Worm (Caenorhabditis elegans) whole organism, mixed stage, embryonic: ENCODE results near the gene hlh-10.

ENCODE experiments used
- M03D4.4 ChIP-seq: sonication (generic microtip); optimal IDR thresholded peaks from 2 replicates; lab custom pipeline; 2017; ENCODE audit warnings: mild to moderate bottlenecking, missing genetic modification characterization, missing compliant biosample characterization
- bed-3 ChIP-seq: fragments of 200-800 bp; sonication (Bioruptor generic); optimal IDR thresholded peaks from 3 replicates; lab custom pipeline; 2018; ENCODE audit warnings: mild to moderate bottlenecking, missing genetic modification characterization, moderate library complexity, missing compliant biosample characterization
- blmp-1 ChIP-seq: fragments of 150-350 bp; optimal IDR thresholded peaks from 2 replicates; lab custom pipeline; 2014; ENCODE audit warnings: missing biosample characterization, missing genetic modification characterization
- ceh-39 ChIP-seq: fragments of 150-350 bp; optimal IDR thresholded peaks from 2 replicates; lab custom pipeline; 2014; ENCODE audit warnings: missing biosample characterization, missing genetic modification characterization
- ceh-43 ChIP-seq: fragments of 200-800 bp; sonication (Bioruptor generic); optimal IDR thresholded peaks from 2 replicates; lab custom pipeline; 2018; ENCODE audit warnings: mild to moderate bottlenecking, missing genetic modification characterization, moderate library complexity, missing compliant biosample characterization
- ces-1 ChIP-seq: fragments of 150-350 bp; optimal IDR thresholded peaks from 2 replicates; lab custom pipeline; 2014; ENCODE audit warnings: missing biosample characterization, missing genetic modification reagents, missing genetic modification characterization
- cnd-1 ChIP-seq: fragments of 200-800 bp; sonication (Bioruptor generic); optimal IDR thresholded peaks from 2 replicates; lab custom pipeline; 2018; ENCODE audit warnings: mild to moderate bottlenecking, missing genetic modification characterization, missing compliant biosample characterization
- elt-1 ChIP-seq: sonication (generic microtip); optimal IDR thresholded peaks from 2 replicates; lab custom pipeline; 2017; ENCODE audit warnings: missing genetic modification characterization, mild to moderate bottlenecking, missing compliant biosample characterization, antibody characterized with exemption, moderate library complexity, borderline replicate concordance; ENCODE audit not compliant: insufficient read depth
- elt-3 ChIP-seq: fragments of 150-350 bp; optimal IDR thresholded peaks from 2 replicates; lab custom pipeline; 2014; ENCODE audit warnings: missing biosample characterization, missing genetic modification characterization
- flh-1 ChIP-seq: fragments of 200-800 bp; sonication (Bioruptor generic); optimal IDR thresholded peaks from 2 replicates; lab custom pipeline; 2018; ENCODE audit warnings: mild to moderate bottlenecking, missing genetic modification characterization, moderate library complexity, missing compliant biosample characterization
- ham-2 ChIP-seq: fragments of 200-800 bp; sonication (Bioruptor generic); optimal IDR thresholded peaks from 2 replicates; lab custom pipeline; 2018; ENCODE audit warnings: mild to moderate bottlenecking, missing genetic modification characterization, missing compliant biosample characterization
- hlh-1 ChIP-seq: fragments of 150-350 bp; optimal IDR thresholded peaks from 2 replicates; lab custom pipeline; 2014; ENCODE audit warnings: missing biosample characterization, missing genetic modification reagents, missing genetic modification characterization
- lin-13 ChIP-seq: fragments of 150-350 bp; optimal IDR thresholded peaks from 2 replicates; lab custom pipeline; 2014; ENCODE audit warnings: missing biosample characterization, missing genetic modification characterization
- lin-32 ChIP-seq: fragments of 200-800 bp; sonication (Bioruptor generic); optimal IDR thresholded peaks from 2 replicates; lab custom pipeline; 2018; ENCODE audit warnings: mild to moderate bottlenecking, missing genetic modification characterization, missing compliant biosample characterization
- lsy-2 ChIP-seq: fragments of 150-350 bp; optimal IDR thresholded peaks from 2 replicates; lab custom pipeline; 2014; ENCODE audit warnings: missing biosample characterization, missing genetic modification characterization
- mab-5 ChIP-seq: fragments of 150-350 bp; optimal IDR thresholded peaks from 2 replicates; lab custom pipeline; 2014; ENCODE audit warnings: missing biosample characterization, missing genetic modification characterization
- mep-1 ChIP-seq: fragments of 150-350 bp; optimal IDR thresholded peaks from 2 replicates; lab custom pipeline; 2017; ENCODE audit warnings: missing biosample characterization, missing genetic modification reagents, missing genetic modification characterization, inconsistent platforms
- mls-2 ChIP-seq: sonication (generic microtip); optimal IDR thresholded peaks from 2 replicates; lab custom pipeline; 2016; ENCODE audit warnings: mild to moderate bottlenecking, missing genetic modification characterization, moderate library complexity, missing compliant biosample characterization
- nhr-12 ChIP-seq: fragments of 150-350 bp; optimal IDR thresholded peaks from 2 replicates; lab custom pipeline; 2014; ENCODE audit warnings: missing biosample characterization, missing genetic modification characterization
- nhr-2 ChIP-seq: fragments of 150-350 bp; optimal IDR thresholded peaks from 2 replicates; lab custom pipeline; 2014; ENCODE audit warnings: missing biosample characterization, missing genetic modification characterization
- nhr-237 ChIP-seq: fragments of 150-350 bp; optimal IDR thresholded peaks from 2 replicates; lab custom pipeline; 2014; ENCODE audit warnings: missing biosample characterization, missing genetic modification characterization
- nhr-28 ChIP-seq: fragments of 150-350 bp; optimal IDR thresholded peaks from 2 replicates; lab custom pipeline; 2014; ENCODE audit warnings: missing biosample characterization, missing genetic modification characterization
- nhr-76 ChIP-seq: sonication (generic microtip); optimal IDR thresholded peaks from 2 replicates; lab custom pipeline; 2017; ENCODE audit warnings: missing biosample characterization, missing genetic modification characterization
- pha-4 ChIP-seq: fragments of 150-350 bp; optimal IDR thresholded peaks from 2 replicates; lab custom pipeline; 2018; ENCODE audit warnings: missing biosample characterization, missing genetic modification reagents, missing genetic modification characterization
- snpc-4 ChIP-seq: fragments of 150-350 bp; optimal IDR thresholded peaks from 2 replicates; lab custom pipeline; 2014; ENCODE audit warnings: missing biosample characterization, missing genetic modification characterization
- sptf-1 ChIP-seq: sonication (generic microtip); optimal IDR thresholded peaks from 2 replicates; lab custom pipeline; 2017; ENCODE audit warnings: mild to moderate bottlenecking, missing genetic modification characterization, moderate library complexity, missing compliant biosample characterization
- tbx-8 ChIP-seq: fragments of 200-800 bp; sonication (Bioruptor generic); optimal IDR thresholded peaks from 2 replicates; lab custom pipeline; 2018; ENCODE audit warnings: mild to moderate bottlenecking, missing genetic modification characterization, moderate library complexity, missing compliant biosample characterization
- unc-120 ChIP-seq: sonication (generic microtip); optimal IDR thresholded peaks from 2 replicates; lab custom pipeline; 2017; ENCODE audit warnings: missing genetic modification characterization, missing compliant biosample characterization; ENCODE audit not compliant: poor library complexity, severe bottlenecking
- unc-39 ChIP-seq: fragments of 150-350 bp; optimal IDR thresholded peaks from 2 replicates; lab custom pipeline; 2014; ENCODE audit warnings: missing biosample characterization, missing genetic modification characterization
- zip-8 ChIP-seq: fragments of 150-350 bp; optimal IDR thresholded peaks from 2 replicates; lab custom pipeline; 2014; ENCODE audit warnings: missing biosample characterization, missing genetic modification characterization
- ztf-11 ChIP-seq: fragments of 150-350 bp; optimal IDR thresholded peaks from 2 replicates; lab custom pipeline; 2014; ENCODE audit warnings: missing biosample characterization, missing genetic modification characterization

The hlh-10 gene

ce11 chrV:9326903-9327302, 44.9 kb upstream of the hlh-10 start:
- TF ChIP-seq mab-5 = no peak
- no peak for TF ChIP-seq tbx-8 (GFP tag; lab: Kevin White, UChicago)
- TF ChIP-seq unc-39 (tag; lab: Kevin White, UChicago) = no peak
- TF ChIP-seq nhr-76 (tag; lab: Kevin White, UChicago) = no peak
- no peak for TF ChIP-seq zip-8 (tag; lab: Kevin White, UChicago)
- no peak for TF ChIP-seq lsy-2 (tag; lab: Kevin White, UChicago)
- no peak for TF ChIP-seq ztf-11

ce11 chrV:9324167-9324566, 42.2 kb upstream of the hlh-10 start:
- TF ChIP-seq M03D4.4 (tag; lab: Kevin White, UChicago) = no peak
- no peak for TF ChIP-seq bed-3 (GFP tag; lab: Kevin White, UChicago)
- no peak for TF ChIP-seq unc-120 (tag; lab: Kevin White, UChicago)
- no peak for TF ChIP-seq nhr-2
- no peak for TF ChIP-seq cnd-1 (tag; lab: Kevin White, UChicago)
- TF ChIP-seq nhr-76 (tag; lab: Kevin White, UChicago) = no peak
- no peak for TF ChIP-seq blmp-1
- TF ChIP-seq mab-5 = no peak
- no peak for TF ChIP-seq sptf-1 (tag; lab: Kevin White, UChicago)
- no peak for TF ChIP-seq pha-4 (tag; lab: Kevin White, UChicago)
- no peak for TF ChIP-seq mls-2 (tag; lab: Kevin White, UChicago)
- no peak for TF ChIP-seq ceh-39
- no peak for TF ChIP-seq elt-3 (tag; lab: Kevin White, UChicago)
- TF ChIP-seq lin-13 (tag; lab: Kevin White, UChicago) = no peak
- no peak for TF ChIP-seq hlh-1
- no peak for TF ChIP-seq ceh-43 (GFP tag; lab: Kevin White, UChicago)
- no peak for TF ChIP-seq mep-1 (tag; lab: Kevin White, UChicago)
- TF ChIP-seq lin-32 = no peak
- no peak for TF ChIP-seq tbx-8 (GFP tag; lab: Kevin White, UChicago)
- TF ChIP-seq, all 35 proteins: peak for 0

DNA sequence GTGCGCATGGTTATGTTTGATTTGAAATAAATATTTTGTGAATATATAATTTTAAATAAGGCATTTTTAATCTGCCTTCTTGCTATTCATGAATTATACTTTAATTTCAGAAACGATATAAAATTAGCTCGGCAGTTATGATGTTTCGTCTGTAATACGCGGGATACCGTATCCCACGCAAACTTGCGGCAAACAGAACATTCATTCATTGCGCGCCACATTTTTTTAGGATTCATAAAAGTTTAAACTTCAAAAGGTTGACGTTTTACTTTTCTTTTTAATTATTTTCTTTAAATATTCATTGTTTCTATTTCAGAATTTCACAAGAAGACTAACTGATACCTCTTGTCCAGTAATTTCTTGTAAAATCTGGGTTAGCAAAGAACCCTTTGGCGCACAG, 40.9 kb upstream of the hlh-10 start, which contains the start of gene tag-153:
TSS of gene tag-153 (plus strand) at position 200 of the 400 bp plus-strand sequence.
- TF ChIP-seq ces-1 (GFP tag; lab: Kevin White, UChicago) = no peak
- TF ChIP-seq nhr-76 (tag; lab: Kevin White, UChicago) = no peak
- no peak for TF ChIP-seq flh-1 (GFP tag; lab: Kevin White, UChicago)
- no peak for TF ChIP-seq nhr-237 (tag; lab: Kevin White, UChicago)
- TF ChIP-seq pha-4 (tag; lab: Kevin White, UChicago) = no peak
- TF ChIP-seq lin-13 (tag; lab: Kevin White, UChicago) = no peak
- TF ChIP-seq blmp-1 = no peak
- TF ChIP-seq snpc-4 (tag; lab: Kevin White, UChicago) = no peak
- no peak for TF ChIP-seq zip-8 (tag; lab: Kevin White, UChicago)
- no peak for TF ChIP-seq ceh-43 (GFP tag; lab: Kevin White, UChicago)

DNA sequence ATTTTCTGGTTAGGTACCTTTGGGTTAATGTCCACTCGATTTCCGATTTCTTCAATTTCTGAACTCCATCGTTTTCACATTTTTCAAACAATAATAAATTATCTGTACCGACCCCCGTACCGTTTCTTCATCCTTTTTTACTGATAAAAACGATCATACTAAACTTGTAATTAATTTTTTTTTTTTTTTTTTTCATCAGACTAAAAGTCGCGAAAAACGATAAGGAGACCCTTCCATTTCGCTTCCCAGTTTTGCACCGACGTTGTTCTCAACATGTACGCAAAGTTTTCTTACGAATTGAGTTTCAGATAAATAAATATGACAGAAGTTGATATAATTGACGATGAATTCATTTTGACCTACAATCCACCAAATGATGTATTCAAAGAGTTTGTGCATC, 39.2 kb upstream of the hlh-10 start, which contains the start of gene F44A2.7:
TSS of gene F44A2.7 (plus strand) at position 301 of the 400 bp plus-strand sequence.
- no peak for TF ChIP-seq nhr-237 (tag; lab: Kevin White, UChicago)
- no peak for TF ChIP-seq nhr-76 (tag; lab: Kevin White, UChicago)
- TF ChIP-seq nhr-12 (tag; lab: Kevin White, UChicago) = no peak
- no peak for TF ChIP-seq unc-120 (tag; lab: Kevin White, UChicago)
- no peak for TF ChIP-seq nhr-28 (tag; lab: Kevin White, UChicago)
- TF ChIP-seq lsy-2 (tag; lab: Kevin White, UChicago) = no peak
- TF ChIP-seq cnd-1 (tag; lab: Kevin White, UChicago) = no peak
- no peak for TF ChIP-seq lin-32
- no peak for TF ChIP-seq elt-3 (tag; lab: Kevin White, UChicago)
- no peak for TF ChIP-seq mep-1 (tag; lab: Kevin White, UChicago)
- no peak for TF ChIP-seq snpc-4 (tag; lab: Kevin White, UChicago)
- no peak for TF ChIP-seq hlh-1
- TF ChIP-seq ceh-43 (GFP tag; lab: Kevin White, UChicago) = no peak
- no peak for TF ChIP-seq zip-8 (tag; lab: Kevin White, UChicago)
- no peak for TF ChIP-seq bed-3 (GFP tag; lab: Kevin White, UChicago)
- no peak for TF ChIP-seq elt-1 (tag; lab: Kevin White, UChicago)
- TF ChIP-seq sptf-1 (tag; lab: Kevin White, UChicago) = no peak
- no peak for TF ChIP-seq M03D4.4 (tag; lab: Kevin White, UChicago)
- TF ChIP-seq ham-2 (GFP tag; lab: Kevin White, UChicago) = no peak
- TF ChIP-seq, all 35 proteins: peak for 0
